Fruit fly (Drosophila melanogaster) whole organism, adult: Measurements from ENCODE around the gene CG12531.

Source experiments
- CG7101 ChIP-seq: fragments of 200-800 bp; sonication (Bioruptor generic); optimal IDR thresholded peaks from 2 replicates; lab custom pipeline; 2018; ENCODE audit warnings: missing biosample characterization, mild to moderate bottlenecking, missing genetic modification characterization, moderate library complexity
- cic ChIP-seq: fragments of 200-800 bp; sonication (Bioruptor generic); optimal IDR thresholded peaks from 2 replicates; lab custom pipeline; 2017; ENCODE audit warnings: missing biosample characterization, mild to moderate bottlenecking, missing genetic modification characterization, moderate library complexity
- cnc ChIP-seq, 2 experiments: fragments of >200 bp; optimal IDR thresholded peaks; 2 replicates each; lab custom pipeline; 2017
- pad ChIP-seq: fragments of 200-800 bp; sonication (Bioruptor generic); optimal IDR thresholded peaks from 3 replicates; lab custom pipeline; 2017; ENCODE audit warnings: missing biosample characterization, missing genetic modification characterization, mild to moderate bottlenecking, moderate library complexity, missing genetic modification reagents
- tj ChIP-seq: fragments of 200-800 bp; sonication (Bioruptor generic); optimal IDR thresholded peaks from 3 replicates; lab custom pipeline; 2017; ENCODE audit warnings: missing biosample characterization, mild to moderate bottlenecking, missing genetic modification characterization, moderate library complexity

DNA sequence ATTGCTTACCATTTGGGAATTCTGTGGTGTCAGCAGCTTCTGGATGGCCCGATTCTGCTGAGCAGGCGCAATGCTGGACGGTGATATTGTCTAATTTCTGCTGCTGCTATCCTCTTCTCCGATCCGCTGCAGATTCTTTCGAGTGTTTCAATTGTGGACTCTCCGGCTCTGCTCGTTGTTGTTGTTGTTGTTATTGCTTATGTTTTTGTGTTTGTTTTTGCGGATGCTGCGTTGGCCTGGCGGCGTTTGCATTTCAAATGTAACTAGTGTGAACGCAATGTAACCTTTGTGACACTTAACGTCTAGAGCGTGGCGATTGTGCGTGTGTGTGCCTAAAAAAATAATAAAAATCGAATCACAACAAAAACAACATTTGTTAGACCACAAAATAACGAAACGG lies 6.8 kb upstream of the CG12531 start:
- no peak for TF ChIP-seq cic
- TF ChIP-seq CG7101 (tag; lab: Kevin White, UChicago): no peak
- TF ChIP-seq pad (GFP tag; lab: Kevin White, UChicago): no peak
- TF ChIP-seq cnc (optimal IDR thresholded peaks at IDR 0.05; lab: Kevin White, UChicago): no peak
- TF ChIP-seq tj: peak; percentile 75
